Worm (Caenorhabditis elegans): Measurements from ENCODE around the gene abcf-3.

Gene abcf-3

DNA sequence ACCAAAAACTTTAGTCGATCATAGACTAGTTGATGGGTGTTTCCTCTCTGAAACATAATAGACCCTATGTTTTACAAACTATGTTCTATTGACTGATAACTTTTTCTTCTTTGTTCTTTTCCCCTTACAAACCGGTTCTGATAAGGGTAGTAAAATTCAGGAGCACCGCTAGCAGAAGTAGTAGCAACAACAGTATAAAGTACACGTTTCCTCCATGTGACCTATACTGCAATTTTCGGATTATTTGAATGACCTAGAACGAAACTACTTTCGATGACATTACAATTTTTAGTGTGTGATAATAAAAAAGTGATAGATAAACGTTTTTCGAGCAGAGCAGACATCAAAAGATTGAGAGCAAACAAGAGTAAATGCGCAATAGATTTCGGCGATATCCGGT is 7.1 kb downstream of the abcf-3 start (continued):
- no peak for TF ChIP-seq lsy-2 (tag; optimal IDR thresholded peaks at IDR 0.05)
- no peak for TF ChIP-seq hlh-17 (GFP tag; optimal IDR thresholded peaks at IDR 0.05; ENCODE audit: borderline replicate concordance)
- peak; percentile 96 for TF ChIP-seq elt-2 (tag; optimal IDR thresholded peaks at IDR 0.05)
- TF ChIP-seq ama-1 (optimal IDR thresholded peaks at IDR 0.05), result no peak
- no peak for TF ChIP-seq ets-5 (GFP tag; IDR thresholded peaks at IDR 0.05)
- no peak for TF ChIP-seq nhr-12 (tag; optimal IDR thresholded peaks at IDR 0.05)

DNA sequence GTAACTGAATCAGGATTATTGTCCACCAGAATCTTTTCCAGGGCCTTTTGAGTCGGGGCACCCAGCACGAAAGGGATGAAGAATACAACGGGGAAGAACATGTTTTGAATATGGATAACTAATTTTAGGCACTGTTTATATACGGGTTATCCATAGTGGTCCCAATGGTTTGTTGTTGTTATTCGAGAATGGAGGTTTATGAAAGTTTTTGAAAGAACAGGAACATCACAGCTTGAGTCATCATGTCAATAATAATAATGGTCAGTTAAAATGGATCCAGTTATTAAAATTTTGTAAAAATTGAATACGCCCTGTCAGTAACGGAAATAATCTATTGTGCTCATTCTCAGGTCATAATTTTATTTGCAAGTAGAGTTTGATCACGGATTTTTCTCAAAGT is 9.9 kb downstream of the abcf-3 start, which contains the start of gene nas-28:
Gene nas-28, minus strand, starts transcription at position 101 of the 400 bp plus-strand sequence.
- TF ChIP-seq ets-5 (GFP tag; IDR thresholded peaks at IDR 0.05) (no peak), fkh-4 (tag; optimal IDR thresholded peaks at IDR 0.05; ENCODE audit: borderline replicate concordance) (no peak), ceh-82 (tag; optimal IDR thresholded peaks at IDR 0.05) (no peak), unc-30 (tag; optimal IDR thresholded peaks at IDR 0.05) (no peak), snu-23 (GFP tag; optimal IDR thresholded peaks at IDR 0.05) (no peak), nhr-71 (tag; optimal IDR thresholded peaks at IDR 0.05) (no peak), hpl-2 (GFP tag; optimal IDR thresholded peaks at IDR 0.05) (no peak), lin-39 (tag; optimal IDR thresholded peaks at IDR 0.05) (no peak), unc-86 (tag; optimal IDR thresholded peaks at IDR 0.05) (no peak), nhr-11 (tag; optimal IDR thresholded peaks at IDR 0.05) (no peak), snpc-4 (tag; optimal IDR thresholded peaks at IDR 0.05) (no peak), sptf-1 (tag; optimal IDR thresholded peaks at IDR 0.05) (no peak), ceh-90 (tag; optimal IDR thresholded peaks at IDR 0.05) (no peak)

DNA sequence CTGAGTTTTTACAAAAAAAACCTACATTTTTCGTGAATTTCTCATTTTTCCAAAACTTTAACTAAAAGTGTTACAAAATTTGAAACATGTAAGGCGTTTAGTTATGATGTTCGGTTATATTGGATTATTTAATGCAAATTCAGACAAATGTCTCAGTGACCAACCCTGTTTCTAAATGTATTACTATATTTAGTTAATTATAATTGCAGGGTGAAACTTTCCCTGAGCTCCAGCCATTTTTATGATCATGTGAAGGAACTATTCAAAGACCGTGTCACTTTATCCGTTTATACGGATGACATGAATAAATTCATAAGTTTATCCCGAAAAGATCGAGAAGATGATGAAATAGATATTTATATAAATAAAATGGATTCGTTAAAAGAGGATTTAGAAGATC is 17.6 kb downstream of the abcf-3 start, which contains the start of gene C23G10.5:
Gene C23G10.5, plus strand, starts transcription at position 301 of the 400 bp plus-strand sequence.
- TF ChIP-seq nhr-85 (tag) (no peak), egl-27 (tag; optimal IDR thresholded peaks at IDR 0.05) (no peak), ets-5 (GFP tag; IDR thresholded peaks at IDR 0.05) (no peak), nhr-12 (tag; optimal IDR thresholded peaks at IDR 0.05) (no peak)

DNA sequence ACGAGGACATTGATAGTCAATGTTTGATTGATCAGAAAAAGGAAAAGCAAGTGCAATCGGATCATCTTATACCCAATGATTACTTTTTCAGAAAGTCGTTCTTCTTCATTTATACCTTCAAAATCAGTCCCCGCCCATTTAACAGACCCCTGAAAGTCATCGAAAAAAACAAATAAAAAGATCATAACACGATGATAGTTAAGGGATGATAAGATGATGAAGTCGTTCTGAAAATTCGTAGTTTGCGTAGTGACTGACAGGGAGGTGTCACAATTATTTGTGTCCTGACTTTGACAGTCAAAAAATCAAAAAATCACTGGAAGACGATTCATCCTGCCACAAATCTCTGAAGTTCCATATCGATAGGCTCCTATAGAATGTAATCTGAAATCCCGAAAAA is 21.3 kb downstream of the abcf-3 start, which contains the start of gene ugt-66:
Gene ugt-66, minus strand, starts transcription at position 101 of the 400 bp plus-strand sequence.
- no peak for TF ChIP-seq nhr-84 (tag; optimal IDR thresholded peaks at IDR 0.05)
- no peak for TF ChIP-seq nhr-20 (tag; optimal IDR thresholded peaks at IDR 0.05)
- no peak for TF ChIP-seq zag-1 (tag; optimal IDR thresholded peaks at IDR 0.05)

DNA sequence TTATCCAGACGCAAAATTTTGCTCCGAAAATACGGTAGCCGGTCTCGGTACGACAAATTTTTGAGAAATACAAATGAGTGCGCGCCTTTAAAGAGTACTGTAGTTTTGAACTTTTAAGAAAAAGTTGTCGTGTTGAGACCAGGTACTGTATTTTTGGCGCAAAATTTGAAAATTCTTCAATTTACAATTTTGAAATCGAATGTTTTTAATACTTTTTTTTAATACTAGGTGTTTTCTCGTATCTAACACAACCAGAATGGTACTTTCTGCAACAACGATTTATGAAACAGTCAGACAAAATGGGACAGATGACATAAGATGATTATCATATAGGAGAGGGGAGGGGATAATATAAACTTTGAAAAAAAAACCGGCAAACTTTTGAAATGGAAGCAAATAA is 22.5 kb downstream of the abcf-3 start:
- no peak for TF ChIP-seq C04F5.9 (tag; optimal IDR thresholded peaks at IDR 0.05)
- no peak for TF ChIP-seq ceh-8 (GFP tag; optimal IDR thresholded peaks at IDR 0.05)
- TF ChIP-seq unc-30 (tag; optimal IDR thresholded peaks at IDR 0.05), result no peak
- TF ChIP-seq unc-86 (tag; optimal IDR thresholded peaks at IDR 0.05), result no peak
- TF ChIP-seq efl-1 (optimal IDR thresholded peaks at IDR 0.05), result no peak
- TF ChIP-seq efl-1 (GFP tag; optimal IDR thresholded peaks at IDR 0.05 in 1 of 2), result peak in 1 of 2 experiments; percentile 63
- TF ChIP-seq lir-3 (tag; optimal IDR thresholded peaks at IDR 0.05; ENCODE audit: poor library complexity), result no peak
- no peak for TF ChIP-seq pag-3 (tag; optimal IDR thresholded peaks at IDR 0.05; ENCODE audit: borderline replicate concordance, insufficient read depth)

DNA sequence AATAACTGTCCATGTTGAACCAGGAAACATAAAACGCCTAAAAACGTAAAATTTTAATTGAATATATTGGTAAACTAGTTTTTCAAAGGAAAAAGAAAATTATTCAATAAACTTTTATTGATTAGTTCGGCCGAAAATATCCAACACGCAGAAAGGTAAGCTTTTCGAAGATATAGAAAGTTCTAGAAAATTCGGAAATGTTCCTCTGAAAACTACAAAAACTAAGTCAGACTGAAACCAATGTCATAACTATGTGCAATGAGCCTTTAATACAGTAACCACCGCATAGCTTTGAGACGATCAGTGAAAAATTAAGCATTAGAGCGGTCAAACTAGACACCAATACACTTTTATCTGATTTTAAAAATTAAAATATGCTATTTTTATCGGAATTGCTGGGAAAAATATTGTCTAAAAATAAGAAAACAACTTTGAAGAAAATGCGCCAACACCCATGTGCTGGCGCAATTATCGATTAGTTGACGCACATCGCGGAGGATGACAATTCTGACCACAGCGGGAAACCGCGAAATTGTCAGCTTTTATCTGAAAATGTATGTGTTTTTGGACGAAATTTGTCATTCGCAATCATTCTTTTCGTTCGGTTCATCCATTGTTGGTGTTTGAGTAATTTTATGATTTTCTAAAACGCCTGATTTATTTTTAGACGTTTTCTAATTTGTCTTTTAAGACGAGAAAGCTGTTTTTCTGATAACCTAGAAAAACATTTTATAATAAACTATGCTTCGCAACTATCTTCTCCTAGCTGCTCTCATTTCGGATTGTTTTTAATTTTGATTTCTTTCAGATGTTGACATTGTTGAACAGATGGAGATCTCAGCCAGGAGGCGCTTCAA is 25.4 kb downstream of the abcf-3 start, which contains the start of the genes C23G10.7 and rpn-2:
Gene C23G10.7, minus strand, starts transcription at position 37 of the 857 bp plus-strand sequence.
Gene rpn-2, plus strand, starts transcription at position 807 of the 857 bp plus-strand sequence.
- TF ChIP-seq nhr-90 (tag; optimal IDR thresholded peaks at IDR 0.05; ENCODE audit: poor library complexity) (peak; percentile 62), C04F5.9 (tag; optimal IDR thresholded peaks at IDR 0.05) (peak; percentile 36), jun-1 (tag; optimal IDR thresholded peaks at IDR 0.05) (peak; percentile 29), ceh-8 (GFP tag; optimal IDR thresholded peaks at IDR 0.05) (no peak), pag-3 (tag; optimal IDR thresholded peaks at IDR 0.05; ENCODE audit: borderline replicate concordance, insufficient read depth) (no peak), alr-1 (tag; optimal IDR thresholded peaks at IDR 0.05; ENCODE audit: borderline replicate concordance) (no peak), aha-1 (tag; optimal IDR thresholded peaks at IDR 0.05) (no peak), isw-1 (GFP tag; IDR thresholded peaks at IDR 0.05) (peak; percentile 63), grh-1 (GFP tag; IDR thresholded peaks at IDR 0.05) (peak; percentile 8; the same call in 1 of the 2 replicates), egl-27 (tag; optimal IDR thresholded peaks at IDR 0.05) (no peak), nhr-47 (tag; optimal IDR thresholded peaks at IDR 0.05) (peak; percentile 80), sox-4 (tag; optimal IDR thresholded peaks at IDR 0.05) (no peak), hlh-17 (GFP tag; optimal IDR thresholded peaks at IDR 0.05; ENCODE audit: borderline replicate concordance) (no peak), nhr-77 (tag; optimal IDR thresholded peaks at IDR 0.05) (peak; percentile 47), lin-14 (GFP tag; optimal IDR thresholded peaks at IDR 0.05) (peak; percentile 64), nhr-85 (tag) (peak; percentile 81), nhr-76 (tag; optimal IDR thresholded peaks at IDR 0.05) (no peak), ceh-63 (GFP tag; optimal IDR thresholded peaks at IDR 0.05) (no peak)
